Worm (Caenorhabditis elegans): ENCODE data around the gene rabx-5.

Gene rabx-5

DNA sequence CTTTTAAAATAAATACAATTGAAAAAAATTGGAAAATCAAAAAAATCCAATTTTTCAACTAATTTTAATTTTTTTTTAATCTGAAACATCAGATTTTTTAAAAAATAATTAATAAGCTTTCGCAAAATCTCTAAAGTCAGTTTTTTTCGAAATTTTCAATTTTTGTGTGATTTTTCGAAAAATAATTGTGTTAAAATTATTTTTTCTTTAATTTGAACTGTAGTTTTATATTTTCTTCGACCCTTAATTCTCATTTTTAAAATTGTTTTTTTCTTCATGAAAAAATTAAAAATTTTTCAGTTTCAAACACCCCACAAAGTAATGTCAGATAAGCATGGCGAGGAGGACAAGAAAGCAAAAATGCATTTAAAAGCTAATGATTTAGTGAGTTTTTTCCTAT lies at the start of gene rabx-5:
TSS of gene rabx-5 (plus strand) at position 301 of the 400 bp plus-strand sequence.
- TF ChIP-seq fkh-10 (GFP tag; optimal IDR thresholded peaks at IDR 0.05) (no peak), hmg-11 (tag; optimal IDR thresholded peaks at IDR 0.05) (no peak), nhr-23 (tag; optimal IDR thresholded peaks at IDR 0.05) (no peak), nhr-76 (tag; optimal IDR thresholded peaks at IDR 0.05) (no peak), ztf-11 (tag; optimal IDR thresholded peaks at IDR 0.05) (no peak), zag-1 (tag; optimal IDR thresholded peaks at IDR 0.05) (no peak), jun-1 (tag; optimal IDR thresholded peaks at IDR 0.05) (no peak), mdl-1 (tag; optimal IDR thresholded peaks at IDR 0.05) (no peak)

DNA sequence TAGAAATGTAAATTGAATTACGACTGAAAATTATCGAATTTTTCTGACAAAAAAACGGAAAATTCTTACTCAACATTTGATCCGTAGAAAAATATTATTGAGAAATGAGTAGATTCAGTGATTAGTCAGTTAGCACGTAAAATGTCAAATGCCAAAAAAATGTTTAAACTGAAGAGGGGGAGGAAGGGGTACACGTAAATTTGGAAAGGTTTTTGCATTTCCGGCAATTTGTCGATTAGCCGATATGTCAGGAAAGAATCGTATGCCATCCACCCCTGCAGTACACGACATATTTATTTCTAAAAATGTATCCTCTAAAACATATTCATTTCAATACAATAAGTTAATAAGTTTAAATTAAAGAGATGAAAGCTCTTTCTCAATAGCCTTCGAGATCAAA lies 47.2 kb upstream of the rabx-5 start, which contains the start of gene T21C12.4:
TSS of gene T21C12.4 (minus strand) at position 101 of the 400 bp plus-strand sequence.
- TF ChIP-seq nhr-28 (tag; optimal IDR thresholded peaks at IDR 0.05) (no peak), ceh-82 (tag; optimal IDR thresholded peaks at IDR 0.05) (no peak), nhr-67 (tag; optimal IDR thresholded peaks at IDR 0.05) (no peak), unc-39 (tag; optimal IDR thresholded peaks at IDR 0.05) (no peak), nhr-11 (tag; optimal IDR thresholded peaks at IDR 0.05) (no peak), elt-2 (tag; optimal IDR thresholded peaks at IDR 0.05) (no peak), zag-1 (tag; optimal IDR thresholded peaks at IDR 0.05) (no peak), fos-1 (tag; optimal IDR thresholded peaks at IDR 0.05) (no peak), ceh-28 (tag; optimal IDR thresholded peaks at IDR 0.05) (no peak), eor-1 (tag; optimal IDR thresholded peaks at IDR 0.05) (no peak), egl-27 (tag; optimal IDR thresholded peaks at IDR 0.05) (no peak), nfya-1 (tag; optimal IDR thresholded peaks at IDR 0.05; ENCODE audit: insufficient read depth) (no peak)

DNA sequence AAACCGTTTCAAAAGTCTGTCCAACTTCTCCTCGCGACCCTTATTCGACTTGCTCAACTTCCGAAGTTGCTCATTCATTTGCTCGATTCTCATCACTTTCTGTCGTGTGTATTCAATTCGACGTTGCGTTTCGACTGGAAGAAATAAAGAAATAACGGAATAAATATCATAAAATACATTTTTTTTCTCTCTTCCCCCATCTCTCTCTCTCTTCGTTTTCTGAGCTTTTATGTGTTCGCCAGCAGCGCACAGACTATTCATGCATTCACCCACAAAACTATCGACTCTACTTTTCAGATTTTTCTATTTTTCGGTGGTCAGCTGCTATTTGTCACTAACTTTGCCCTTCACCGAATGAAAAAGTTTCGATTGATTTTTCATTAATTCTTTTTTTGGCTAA lies 44.9 kb upstream of the rabx-5 start, which contains the start of gene rab-30:
TSS of gene rab-30 (plus strand) at position 301 of the 400 bp plus-strand sequence.
- TF ChIP-seq lin-39 (tag; optimal IDR thresholded peaks at IDR 0.05) (no peak), lsy-12 (tag; optimal IDR thresholded peaks at IDR 0.05) (no peak), skn-1 (tag; optimal IDR thresholded peaks at IDR 0.05) (no peak), nhr-23 (tag; optimal IDR thresholded peaks at IDR 0.05) (no peak), unc-39 (tag; optimal IDR thresholded peaks at IDR 0.05) (no peak), nhr-28 (tag; optimal IDR thresholded peaks at IDR 0.05) (no peak)

DNA sequence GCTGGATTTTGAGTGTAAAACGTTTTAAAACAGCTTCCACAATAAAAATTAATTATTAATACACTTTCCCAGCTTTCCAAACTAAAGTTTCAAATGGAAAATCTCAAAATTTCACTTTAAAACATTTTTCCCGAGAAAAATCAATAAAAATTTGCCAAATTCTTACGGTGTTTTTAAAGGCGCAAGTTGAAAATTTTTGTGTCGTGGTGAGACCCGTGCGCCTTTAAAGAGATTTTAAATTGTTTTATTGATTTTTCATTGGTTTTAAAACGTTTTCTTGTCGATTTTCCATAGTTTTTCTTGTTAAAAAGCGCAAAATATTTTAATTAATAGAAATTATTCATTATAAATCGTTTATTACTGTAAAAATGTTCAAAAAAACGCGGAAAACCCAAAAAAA lies 43.2 kb upstream of the rabx-5 start, which contains the start of gene Y45F3A.1:
TSS of gene Y45F3A.1 (minus strand) at position 12 of the 400 bp plus-strand sequence.
- no peak for TF ChIP-seq jun-1 (tag; optimal IDR thresholded peaks at IDR 0.05)
- TF ChIP-seq ceh-28 (tag; optimal IDR thresholded peaks at IDR 0.05): no peak
- no peak for TF ChIP-seq ztf-4 (tag; optimal IDR thresholded peaks at IDR 0.05)
- no peak for TF ChIP-seq nhr-25 (tag; optimal IDR thresholded peaks at IDR 0.05)
- TF ChIP-seq egl-5 (tag; optimal IDR thresholded peaks at IDR 0.05): no peak
- TF ChIP-seq nhr-237 (tag; optimal IDR thresholded peaks at IDR 0.05): no peak
- TF ChIP-seq ceh-82 (tag; optimal IDR thresholded peaks at IDR 0.05): no peak
- no peak for TF ChIP-seq sea-2 (GFP tag; optimal IDR thresholded peaks at IDR 0.05)
- no peak for TF ChIP-seq R02D3.7 (tag; optimal IDR thresholded peaks at IDR 0.05)
- no peak for TF ChIP-seq lin-39 (tag; optimal IDR thresholded peaks at IDR 0.05)
- TF ChIP-seq tbx-2 (tag; optimal IDR thresholded peaks at IDR 0.05): no peak
- no peak for TF ChIP-seq lin-15B (tag; optimal IDR thresholded peaks at IDR 0.05)

DNA sequence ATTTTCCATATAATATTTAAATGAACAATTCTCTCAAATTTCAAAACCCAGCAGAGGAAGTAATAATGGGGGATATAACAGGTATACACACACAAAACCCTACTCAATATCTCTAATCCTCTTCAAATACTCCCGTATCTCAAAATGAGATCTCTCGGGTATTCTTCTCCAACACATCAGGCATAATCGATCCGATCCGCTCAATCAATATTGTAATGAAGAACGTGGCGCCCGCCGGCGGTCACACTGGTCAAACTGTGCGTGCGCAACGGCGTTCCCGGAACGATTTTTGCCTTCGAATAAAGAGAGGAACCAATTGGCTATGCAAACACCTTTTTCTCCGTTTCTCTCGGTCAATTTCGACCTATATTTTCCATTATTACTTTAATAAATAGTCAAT lies 42.6 kb upstream of the rabx-5 start:
- TF ChIP-seq ceh-28 (tag; optimal IDR thresholded peaks at IDR 0.05) (peak; percentile 79), lin-39 (tag; optimal IDR thresholded peaks at IDR 0.05) (peak; percentile 12), nhr-23 (tag; optimal IDR thresholded peaks at IDR 0.05) (peak; percentile 25), jun-1 (tag; optimal IDR thresholded peaks at IDR 0.05) (no peak)

DNA sequence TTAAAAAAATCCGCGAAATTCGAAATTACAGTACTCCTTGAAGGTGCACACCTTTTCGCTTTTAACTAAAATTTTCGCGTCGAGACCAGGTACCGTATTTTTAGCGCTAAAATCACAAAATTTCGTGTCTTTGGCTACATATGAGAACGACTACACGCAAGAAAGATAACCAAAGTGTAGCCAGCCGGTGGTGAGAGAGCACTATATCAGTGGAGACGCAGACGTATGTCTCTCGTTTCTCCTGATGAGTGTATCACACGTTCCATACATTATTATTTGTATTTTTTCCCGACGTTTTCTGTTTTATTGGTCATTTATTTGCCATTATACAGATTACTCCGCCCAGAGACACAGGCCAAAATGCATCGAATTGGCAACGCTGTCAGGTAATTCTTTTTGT lies 39.2 kb upstream of the rabx-5 start, which contains the start of gene acdh-11:
TSS of gene acdh-11 (plus strand) at position 333 of the 400 bp plus-strand sequence.
- TF ChIP-seq elt-2 (tag; optimal IDR thresholded peaks at IDR 0.05) (peak; percentile 65), nhr-11 (tag; optimal IDR thresholded peaks at IDR 0.05) (no peak), ztf-4 (tag; optimal IDR thresholded peaks at IDR 0.05) (no peak), nhr-12 (tag; optimal IDR thresholded peaks at IDR 0.05) (no peak), pha-4 (tag; optimal IDR thresholded peaks at IDR 0.05) (no peak), eor-1 (tag; optimal IDR thresholded peaks at IDR 0.05) (no peak), aly-2 (tag; optimal IDR thresholded peaks at IDR 0.05) (no peak), lin-15B (tag; optimal IDR thresholded peaks at IDR 0.05) (no peak), nhr-76 (tag; optimal IDR thresholded peaks at IDR 0.05) (no peak), ZK546.5 (tag; optimal IDR thresholded peaks at IDR 0.05) (no peak), ceh-28 (tag; optimal IDR thresholded peaks at IDR 0.05) (no peak), nhr-25 (tag; optimal IDR thresholded peaks at IDR 0.05) (no peak), unc-39 (tag; optimal IDR thresholded peaks at IDR 0.05) (no peak), skn-1 (tag; optimal IDR thresholded peaks at IDR 0.05) (no peak), R02D3.7 (tag; optimal IDR thresholded peaks at IDR 0.05) (no peak), egl-27 (tag; optimal IDR thresholded peaks at IDR 0.05) (no peak), zag-1 (tag; optimal IDR thresholded peaks at IDR 0.05) (no peak), pqm-1 (tag; optimal IDR thresholded peaks at IDR 0.05) (peak; percentile 24), tbx-2 (tag; optimal IDR thresholded peaks at IDR 0.05) (no peak), lin-39 (tag; optimal IDR thresholded peaks at IDR 0.05) (no peak), nfya-1 (tag; optimal IDR thresholded peaks at IDR 0.05; ENCODE audit: insufficient read depth) (peak; percentile 30), ceh-16 (tag; optimal IDR thresholded peaks at IDR 0.05) (no peak), fkh-2 (tag; optimal IDR thresholded peaks at IDR 0.05) (no peak), jun-1 (tag; optimal IDR thresholded peaks at IDR 0.05) (no peak), ceh-9 (tag; optimal IDR thresholded peaks at IDR 0.05) (no peak), fkh-10 (GFP tag; optimal IDR thresholded peaks at IDR 0.05) (no peak), ztf-11 (tag; optimal IDR thresholded peaks at IDR 0.05) (no peak), snpc-4 (tag; optimal IDR thresholded peaks at IDR 0.05) (no peak), nhr-43 (tag; optimal IDR thresholded peaks at IDR 0.05; ENCODE audit: poor library complexity, severe bottlenecking) (peak; percentile 22)

Measured in whole organism, L3 larva.